Worm (Caenorhabditis elegans) whole organism, young adult: ENCODE measurements around the gene irg-3.
A peak's percentile ranks its signal among the peaks of the same experiment; 100 is the strongest.
"Not testable (repeated sequence)": the region's sequence is repeated elsewhere in the genome, so short reads cannot be mapped to it uniquely, and the experiment has no call there.

Experiments used
- B0261.1 ChIP-seq: sonication (generic microtip); optimal IDR thresholded peaks from 2 replicates; lab custom pipeline; 2016; ENCODE audit warnings: mild to moderate bottlenecking, missing genetic modification characterization, moderate library complexity, missing compliant biosample characterization
- D2030.7 ChIP-seq: fragments of 200-800 bp; sonication (Bioruptor generic); IDR thresholded peaks from 2 replicates; pipeline ENCODE4 v1.3.6; 2022; ENCODE audit warnings: missing genetic modification reagents, missing genetic modification characterization, missing compliant biosample characterization
- F33H1.4 ChIP-seq: fragments of 200-800 bp; sonication (Bioruptor generic); IDR thresholded peaks from 2 replicates; pipeline ENCODE4 v1.3.6; 2022; ENCODE audit warnings: missing genetic modification reagents, missing genetic modification characterization, missing compliant biosample characterization
- F55B11.4 ChIP-seq: sonication (generic microtip); optimal IDR thresholded peaks from 2 replicates; lab custom pipeline; 2016; ENCODE audit warnings: missing compliant biosample characterization, missing genetic modification characterization, borderline replicate concordance; ENCODE audit not compliant: insufficient read depth
- K12H6.12 ChIP-seq: fragments of 200-800 bp; sonication (Bioruptor generic); optimal IDR thresholded peaks from 2 replicates; lab custom pipeline; 2018; ENCODE audit warnings: mild to moderate bottlenecking, missing genetic modification characterization, missing compliant biosample characterization
- Y56A3A.18 ChIP-seq: fragments of 200-800 bp; sonication (Bioruptor generic); IDR thresholded peaks from 2 replicates; pipeline ENCODE4 v1.3.6; 2022; ENCODE audit warnings: missing genetic modification reagents, missing genetic modification characterization, missing compliant biosample characterization
- Y95B8A.8 ChIP-seq: fragments of 200-800 bp; sonication (Bioruptor generic); IDR thresholded peaks from 2 replicates; pipeline ENCODE4 v1.3.6; 2022; ENCODE audit warnings: missing genetic modification reagents, missing genetic modification characterization, missing compliant biosample characterization
- aptf-2 ChIP-seq: fragments of 200-800 bp; sonication (Bioruptor generic); conservative IDR thresholded peaks from 2 replicates; pipeline ENCODE4 v1.3.6; 2022; ENCODE audit warnings: missing genetic modification reagents, missing genetic modification characterization, missing compliant biosample characterization
- aptf-3 ChIP-seq: fragments of 200-800 bp; sonication (Bioruptor generic); IDR thresholded peaks from 2 replicates; pipeline ENCODE4 v1.3.6; 2022; ENCODE audit warnings: missing genetic modification characterization, missing compliant biosample characterization
- athp-1 ChIP-seq: sonication (generic microtip); optimal IDR thresholded peaks from 2 replicates; lab custom pipeline; 2017; ENCODE audit warnings: mild to moderate bottlenecking, missing genetic modification characterization, missing compliant biosample characterization
- attf-5 ChIP-seq: fragments of 200-800 bp; sonication (Bioruptor generic); optimal IDR thresholded peaks from 2 replicates; lab custom pipeline; 2018; ENCODE audit warnings: mild to moderate bottlenecking, missing genetic modification characterization, missing compliant biosample characterization
- bed-1 ChIP-seq: fragments of 200-800 bp; sonication (Bioruptor generic); IDR thresholded peaks from 2 replicates; pipeline ENCODE4 v1.3.6; 2022; ENCODE audit warnings: missing genetic modification reagents, missing genetic modification characterization, missing compliant biosample characterization
- bed-2 ChIP-seq: fragments of 200-800 bp; sonication (Bioruptor generic); IDR thresholded peaks from 2 replicates; pipeline ENCODE4 v1.3.6; 2022; ENCODE audit warnings: missing genetic modification reagents, missing genetic modification characterization, missing compliant biosample characterization
- ccch-3 ChIP-seq: fragments of 200-800 bp; sonication (Bioruptor generic); optimal IDR thresholded peaks from 2 replicates; lab custom pipeline; 2018; ENCODE audit warnings: mild to moderate bottlenecking, missing genetic modification characterization, missing compliant biosample characterization
- dpl-1 ChIP-seq: fragments of 150-350 bp; optimal IDR thresholded peaks from 2 replicates; lab custom pipeline; 2014; ENCODE audit warnings: missing biosample characterization, missing genetic modification reagents, missing genetic modification characterization
- egl-18 ChIP-seq: fragments of 200-800 bp; sonication (Bioruptor generic); IDR thresholded peaks from 2 replicates; pipeline ENCODE4 v1.3.6; 2022; ENCODE audit warnings: missing genetic modification reagents, missing genetic modification characterization, missing compliant biosample characterization
- egrh-3 ChIP-seq: fragments of 200-800 bp; sonication (Bioruptor generic); IDR thresholded peaks from 2 replicates; pipeline ENCODE4 v1.3.6; 2022; ENCODE audit warnings: missing genetic modification reagents, missing genetic modification characterization, missing compliant biosample characterization
- ekl-4 ChIP-seq: fragments of 200-800 bp; sonication (Bioruptor generic); IDR thresholded peaks from 2 replicates; pipeline ENCODE4 v1.3.6; 2022; ENCODE audit warnings: missing genetic modification reagents, missing genetic modification characterization, missing compliant biosample characterization
- fkh-3 ChIP-seq: sonication (generic microtip); optimal IDR thresholded peaks from 2 replicates; lab custom pipeline; 2016; ENCODE audit warnings: mild to moderate bottlenecking, missing genetic modification characterization, missing compliant biosample characterization
- gei-17 ChIP-seq: fragments of 200-800 bp; sonication (Bioruptor generic); optimal IDR thresholded peaks from 2 replicates; lab custom pipeline; 2018; ENCODE audit warnings: mild to moderate bottlenecking, missing genetic modification characterization, missing compliant biosample characterization
- hmg-1.2 ChIP-seq: fragments of 200-800 bp; sonication (Bioruptor generic); IDR thresholded peaks from 2 replicates; pipeline ENCODE4 v1.3.6; 2022; ENCODE audit warnings: missing genetic modification reagents, missing genetic modification characterization, missing compliant biosample characterization
- hsf-1 ChIP-seq: fragments of 200-800 bp; sonication (Bioruptor generic); IDR thresholded peaks from 2 replicates; pipeline ENCODE4 v1.3.6; 2022; ENCODE audit warnings: missing genetic modification reagents, missing genetic modification characterization, missing compliant biosample characterization
- lin-26 ChIP-seq: fragments of 200-800 bp; sonication (Bioruptor generic); IDR thresholded peaks from 2 replicates; pipeline ENCODE4 v1.3.6; 2022; ENCODE audit warnings: missing genetic modification reagents, missing genetic modification characterization, missing compliant biosample characterization
- lin-40 ChIP-seq: sonication (generic microtip); optimal IDR thresholded peaks from 2 replicates; lab custom pipeline; 2016; ENCODE audit warnings: missing genetic modification characterization, mild to moderate bottlenecking, missing compliant biosample characterization, missing genotype, missing genetic modification reagents
- madf-6 ChIP-seq: fragments of 200-800 bp; sonication (Bioruptor generic); IDR thresholded peaks from 2 replicates; pipeline ENCODE4 v1.3.6; 2022; ENCODE audit warnings: missing genetic modification reagents, missing genetic modification characterization, missing compliant biosample characterization
- mcd-1 ChIP-seq: fragments of 200-800 bp; sonication (Bioruptor generic); IDR thresholded peaks from 2 replicates; pipeline ENCODE4 v1.3.6; 2022; ENCODE audit warnings: missing genetic modification reagents, missing genetic modification characterization, missing compliant biosample characterization
- mxl-1 ChIP-seq: sonication (generic microtip); optimal IDR thresholded peaks from 2 replicates; lab custom pipeline; 2016; ENCODE audit warnings: missing genetic modification characterization, missing compliant biosample characterization
- nfyb-1 ChIP-seq: fragments of 200-800 bp; sonication (Bioruptor generic); IDR thresholded peaks from 2 replicates; pipeline ENCODE4 v1.3.6; 2022; ENCODE audit warnings: missing genetic modification reagents, missing genetic modification characterization, missing compliant biosample characterization
- pbrm-1 ChIP-seq: fragments of 200-800 bp; sonication (Bioruptor generic); IDR thresholded peaks from 2 replicates; pipeline ENCODE4 v1.3.6; 2022; ENCODE audit warnings: missing genetic modification reagents, missing genetic modification characterization, missing compliant biosample characterization
- sdz-38 ChIP-seq: sonication (generic microtip); optimal IDR thresholded peaks from 2 replicates; lab custom pipeline; 2016; ENCODE audit warnings: missing genotype, missing genetic modification characterization, missing compliant biosample characterization
- sea-2 ChIP-seq: fragments of 200-800 bp; sonication (Bioruptor generic); IDR thresholded peaks from 2 replicates; pipeline ENCODE4 v1.3.6; 2022; ENCODE audit warnings: missing genetic modification characterization, missing compliant biosample characterization
- snpc-1.1 ChIP-seq: sonication (generic microtip); optimal IDR thresholded peaks from 2 replicates; lab custom pipeline; 2017; ENCODE audit warnings: missing genetic modification characterization, mild to moderate bottlenecking, missing compliant biosample characterization, antibody characterized with exemption, moderate library complexity, missing genotype, missing genetic modification reagents; ENCODE audit not compliant: insufficient read depth
- snpc-4 ChIP-seq, 5 experiments: fragments of 150-350 bp in 1 of 5; sonication (generic microtip) in 4 of 5; optimal IDR thresholded peaks; 2 replicates each; lab custom pipeline; 2014 to 2018; ENCODE audit warnings: missing genetic modification characterization in 5 of 5, missing biosample characterization in 3 of 5, antibody characterized with exemption in 2 of 5, mild to moderate bottlenecking in 2 of 5, missing compliant biosample characterization in 2 of 5, missing genotype in 2 of 5, moderate library complexity in 2 of 5, missing genetic modification reagents in 1 of 5
- unc-62 ChIP-seq: fragments of 150-350 bp; optimal IDR thresholded peaks from 2 replicates; lab custom pipeline; 2014; ENCODE audit warnings: missing biosample characterization, missing genetic modification reagents, missing genetic modification characterization
- zfh-2 ChIP-seq: fragments of 200-800 bp; sonication (Bioruptor generic); conservative IDR thresholded peaks from 2 replicates; pipeline ENCODE4 v1.3.6; 2022; ENCODE audit warnings: missing genetic modification reagents, missing genetic modification characterization, missing compliant biosample characterization
- zim-3 ChIP-seq: sonication (generic microtip); optimal IDR thresholded peaks from 2 replicates; lab custom pipeline; 2017; ENCODE audit warnings: mild to moderate bottlenecking, missing genetic modification characterization, moderate library complexity, missing compliant biosample characterization
- ztf-25 ChIP-seq: fragments of 200-800 bp; sonication (Bioruptor generic); IDR thresholded peaks from 2 replicates; pipeline ENCODE4 v1.3.6; 2022; ENCODE audit warnings: missing genetic modification reagents, missing genetic modification characterization, missing compliant biosample characterization

irg-3 gene

ce11 chrV:2617499-2617898 is 25.1 kb downstream of the irg-3 start:
- TF ChIP-seq attf-5 (GFP tag; lab: Kevin White, UChicago) (no peak), nfyb-1 (no peak), lin-40 (tag; lab: Kevin White, UChicago) (no peak), sea-2 (GFP tag; lab: Robert Waterston, UW) (no peak), Y95B8A.8 (GFP tag; lab: Robert Waterston, UW) (no peak), mcd-1 (no peak), hmg-1.2 (GFP tag; lab: Robert Waterston, UW) (no peak), gei-17 (GFP tag; lab: Kevin White, UChicago) (no peak), snpc-1.1 (tag; lab: Kevin White, UChicago) (no peak), dpl-1 (GFP tag; lab: Kevin White, UChicago) (no peak), B0261.1 (tag; lab: Kevin White, UChicago) (no peak), athp-1 (tag; lab: Kevin White, UChicago) (no peak), K12H6.12 (tag; lab: Kevin White, UChicago) (no peak), egl-18 (GFP tag; lab: Robert Waterston, UW) (no peak), fkh-3 (tag; lab: Kevin White, UChicago) (no peak), mxl-1 (tag; lab: Kevin White, UChicago) (no peak)

- no peak for TF ChIP-seq K12H6.12 (tag; lab: Kevin White, UChicago)
- no peak for TF ChIP-seq snpc-4 (GFP tag; optimal IDR thresholded peaks at IDR 0.05; lab: Kevin White, UChicago)
- no peak for TF ChIP-seq snpc-4 (tag; optimal IDR thresholded peaks at IDR 0.05; lab: Kevin White, UChicago)
- no peak for TF ChIP-seq unc-62 (GFP tag; lab: Kevin White, UChicago)
- TF ChIP-seq bed-2 (GFP tag; lab: Robert Waterston, UW), result no peak
- TF ChIP-seq ccch-3, result no peak
- TF ChIP-seq sdz-38 (tag; lab: Kevin White, UChicago), result no peak
- TF ChIP-seq F55B11.4 (tag; lab: Kevin White, UChicago), result no peak
These were observed 29.5 kb downstream of the irg-3 start, which contains the start of gene srh-271 for ce11 chrV:2621879-2622278. Gene srh-271 (minus strand): TSS chrV:2621979.

- TF ChIP-seq zim-3 (tag; lab: Kevin White, UChicago) (no peak), zfh-2 (GFP tag; lab: Robert Waterston, UW) (peak; percentile 58; the same call in 1 of the 2 replicates)
These were observed 31.4 kb downstream of the irg-3 start for ce11 chrV:2623765-2624164.

- TF ChIP-seq bed-1 (GFP tag; lab: Robert Waterston, UW); dpl-1 (GFP tag; lab: Kevin White, UChicago); fkh-3 (tag; lab: Kevin White, UChicago): not testable (repeated sequence)
- TF ChIP-seq, all 124 proteins: peak for 0; not testable (repeated sequence) for 124
These were observed 33.0 kb downstream of the irg-3 start, which contains the start of gene sknr-1 for ce11 chrV:2625360-2625759. Gene sknr-1 (minus strand): TSS chrV:2625460.

ce11 chrV:2634783-2635569 is 42.6 kb downstream of the irg-3 start:
- TF ChIP-seq aptf-2, result peak; percentile 77; the same call in 1 of the 2 replicates
- TF ChIP-seq pbrm-1 (GFP tag; lab: Robert Waterston, UW), result peak; percentile 17; the same call in 1 of the 2 replicates
- TF ChIP-seq D2030.7 (GFP tag; lab: Robert Waterston, UW), result peak; percentile 44
- TF ChIP-seq lin-26 (GFP tag; lab: Robert Waterston, UW), result peak; percentile 89
- TF ChIP-seq aptf-3, result 0 out of 2 replicates have a peak, but pooled peaks have one; percentile 77
- peak; percentile 80 for TF ChIP-seq zfh-2 (GFP tag; lab: Robert Waterston, UW)
- peak; percentile 22 for TF ChIP-seq madf-6 (GFP tag; lab: Robert Waterston, UW)
- TF ChIP-seq mcd-1, result peak; percentile 45; the same call in 1 of the 2 replicates
- TF ChIP-seq hsf-1 (GFP tag; lab: Robert Waterston, UW), result peak; percentile 31; the same call in 1 of the 2 replicates
- peak; percentile 99 for TF ChIP-seq egrh-3
- peak; percentile 26; the same call in 1 of the 2 replicates for TF ChIP-seq hmg-1.2 (GFP tag; lab: Robert Waterston, UW)
- 0 out of 2 replicates have a peak, but pooled peaks have one; percentile 9 for TF ChIP-seq Y56A3A.18
- TF ChIP-seq ekl-4 (GFP tag; lab: Robert Waterston, UW), result peak; percentile 51; the same call in 1 of the 2 replicates
- 0 out of 2 replicates have a peak, but pooled peaks have one; percentile 6 for TF ChIP-seq ztf-25 (GFP tag; lab: Robert Waterston, UW)
- not testable (repeated sequence) for TF ChIP-seq snpc-4 (GFP tag; optimal IDR thresholded peaks at IDR 0.05; lab: Kevin White, UChicago)
- TF ChIP-seq snpc-4 (tag; optimal IDR thresholded peaks at IDR 0.05; lab: Kevin White, UChicago), result peak in 2 of 4 experiments; percentile 19 to 53
- TF ChIP-seq F33H1.4, result peak; percentile 9; the same call in 1 of the 2 replicates
